Fruit fly (Drosophila melanogaster): Measurements from ENCODE around the gene CG3330.
A peak's percentile ranks its signal among the peaks of the same experiment; 100 is the strongest.

The CG3330 gene

dm6 chr3R:27288202-27289135 is 42.2 kb downstream of the CG3330 start, which contains the start of the genes bigmax and Hmu:
TSS of gene bigmax (minus strand) at chr3R:27288526.
TSS of gene Hmu (plus strand) at chr3R:27288769.
- TF ChIP-seq dl (GFP tag; optimal IDR thresholded peaks at IDR 0.05; ENCODE audit: insufficient read depth in 1 of 2, partially characterized antibody in 2 of 2) (no peak), sv (GFP tag; optimal IDR thresholded peaks at IDR 0.05) (peak; percentile 82), Hr83 (GFP tag; optimal IDR thresholded peaks at IDR 0.05; ENCODE audit: poor library complexity, severe bottlenecking) (peak; percentile 74), tai (GFP tag; optimal IDR thresholded peaks at IDR 0.05) (no peak), jim (GFP tag; optimal IDR thresholded peaks at IDR 0.05) (no peak), OdsH (GFP tag; optimal IDR thresholded peaks at IDR 0.05) (peak; percentile 70), Dfd (GFP tag; optimal IDR thresholded peaks at IDR 0.05) (no peak), dsf (GFP tag; optimal IDR thresholded peaks at IDR 0.05; ENCODE audit: borderline replicate concordance) (peak; percentile 82), HLH106 (tag; optimal IDR thresholded peaks at IDR 0.05) (peak; percentile 80), psq (GFP tag; optimal IDR thresholded peaks at IDR 0.05) (peak; percentile 63), dmrt93B (GFP tag; optimal IDR thresholded peaks at IDR 0.05) (peak; percentile 47), fru (GFP tag; optimal IDR thresholded peaks at IDR 0.05) (peak; percentile 83), sage (GFP tag; optimal IDR thresholded peaks at IDR 0.05) (no peak), CG9705 (GFP tag; optimal IDR thresholded peaks at IDR 0.05) (peak; percentile 68), Hr78 (GFP tag; optimal IDR thresholded peaks at IDR 0.05) (no peak), foxo (GFP tag; optimal IDR thresholded peaks at IDR 0.05) (peak; percentile 5 to 89), Vsx2 (GFP tag; optimal IDR thresholded peaks at IDR 0.05; ENCODE audit: partially characterized antibody) (no peak), br (GFP tag; optimal IDR thresholded peaks at IDR 0.05) (peak; percentile 75), Rel (GFP tag; optimal IDR thresholded peaks at IDR 0.05) (no peak), Rel (tag; optimal IDR thresholded peaks at IDR 0.05) (peak; percentile 100), Hnf4 (GFP tag; optimal IDR thresholded peaks at IDR 0.05) (peak; percentile 93), rgr (GFP tag; optimal IDR thresholded peaks at IDR 0.05) (peak; percentile 87), h (GFP tag; optimal IDR thresholded peaks at IDR 0.05) (peak; percentile 85), brk (GFP tag; optimal IDR thresholded peaks at IDR 0.05) (no peak), woc (GFP tag; optimal IDR thresholded peaks at IDR 0.05) (peak; percentile 92), Mio (GFP tag; optimal IDR thresholded peaks at IDR 0.05) (no peak), Myc (optimal IDR thresholded peaks at IDR 0.05) (no peak), GATAd (GFP tag; optimal IDR thresholded peaks at IDR 0.05) (peak; percentile 75), pan (optimal IDR thresholded peaks at IDR 0.05) (no peak), Jra (GFP tag; optimal IDR thresholded peaks at IDR 0.05) (peak; percentile 93), usp (GFP tag; optimal IDR thresholded peaks at IDR 0.05) (no peak), CG32264 (GFP tag; optimal IDR thresholded peaks at IDR 0.05) (peak; percentile 71), Sp1 (GFP tag; optimal IDR thresholded peaks at IDR 0.05) (peak; percentile 75), N (GFP tag; optimal IDR thresholded peaks at IDR 0.05) (no peak), lola (GFP tag; optimal IDR thresholded peaks at IDR 0.05) (no peak), Abd-B (GFP tag; optimal IDR thresholded peaks at IDR 0.05) (no peak), ey (GFP tag; optimal IDR thresholded peaks at IDR 0.05) (peak; percentile 87), CrebA (GFP tag; optimal IDR thresholded peaks at IDR 0.05; ENCODE audit: borderline replicate concordance) (no peak), Dif (GFP tag; optimal IDR thresholded peaks at IDR 0.05; ENCODE audit: partially characterized antibody) (peak; percentile 48)

dm6 chr3R:27283645-27284044 is 47.0 kb downstream of the CG3330 start, which contains the start of gene CG3368:
TSS of gene CG3368 (plus strand) at chr3R:27283780.
- TF ChIP-seq woc (GFP tag; optimal IDR thresholded peaks at IDR 0.05): no peak
- no peak for TF ChIP-seq sv (GFP tag; optimal IDR thresholded peaks at IDR 0.05)
- TF ChIP-seq h (GFP tag; optimal IDR thresholded peaks at IDR 0.05): no peak
- no peak for TF ChIP-seq Vsx2 (GFP tag; optimal IDR thresholded peaks at IDR 0.05; ENCODE audit: partially characterized antibody)
- no peak for TF ChIP-seq tai (GFP tag; optimal IDR thresholded peaks at IDR 0.05)
- no peak for TF ChIP-seq brk (GFP tag; optimal IDR thresholded peaks at IDR 0.05)
- TF ChIP-seq dsf (GFP tag; optimal IDR thresholded peaks at IDR 0.05; ENCODE audit: borderline replicate concordance): no peak
- TF ChIP-seq Sp1 (GFP tag; optimal IDR thresholded peaks at IDR 0.05): no peak
- no peak for TF ChIP-seq Hr78 (GFP tag; optimal IDR thresholded peaks at IDR 0.05)
- no peak for TF ChIP-seq Mio (GFP tag; optimal IDR thresholded peaks at IDR 0.05)
- no peak for TF ChIP-seq usp (GFP tag; optimal IDR thresholded peaks at IDR 0.05)
- no peak for TF ChIP-seq dmrt93B (GFP tag; optimal IDR thresholded peaks at IDR 0.05)
- TF ChIP-seq Hnf4 (GFP tag; optimal IDR thresholded peaks at IDR 0.05): no peak

Measured in whole organism, wandering third instar larva.